Worm (Caenorhabditis elegans) whole organism, L4 larva: ENCODE data around the gene mcu-1.

ENCODE experiments used
- F26F4.8 ChIP-seq: fragments of 200-800 bp; sonication (Bioruptor generic); conservative IDR thresholded peaks from 2 replicates; pipeline ENCODE4 v1.3.6; 2022; ENCODE audit warnings: missing genetic modification characterization, missing compliant biosample characterization
- F37D6.2 ChIP-seq: sonication (generic microtip); optimal IDR thresholded peaks from 2 replicates; lab custom pipeline; 2016; ENCODE audit warnings: mild to moderate bottlenecking, missing genetic modification characterization, missing compliant biosample characterization
- F49E8.2 ChIP-seq: sonication (generic microtip); optimal IDR thresholded peaks from 2 replicates; lab custom pipeline; 2016; ENCODE audit warnings: missing compliant biosample characterization, mild to moderate bottlenecking, missing genetic modification characterization, borderline replicate concordance
- T20F7.1 ChIP-seq: fragments of 200-800 bp; sonication (Bioruptor generic); optimal IDR thresholded peaks from 2 replicates; lab custom pipeline; 2018; ENCODE audit warnings: mild to moderate bottlenecking, missing genetic modification characterization, missing compliant biosample characterization
- T26A8.4 ChIP-seq: fragments of 200-800 bp; sonication (Bioruptor generic); IDR thresholded peaks from 2 replicates; pipeline ENCODE4 v1.3.6; 2022; ENCODE audit warnings: missing genetic modification characterization, missing compliant biosample characterization
- Y48G9A.11 ChIP-seq: fragments of 200-800 bp; sonication (Bioruptor generic); IDR thresholded peaks from 2 replicates; pipeline ENCODE4 v1.3.6; 2022; ENCODE audit warnings: missing genetic modification reagents, missing genetic modification characterization, missing compliant biosample characterization
- Y75B8A.6 ChIP-seq: fragments of 200-800 bp; sonication (Bioruptor generic); IDR thresholded peaks from 2 replicates; pipeline ENCODE4 v1.3.6; 2022; ENCODE audit warnings: missing genetic modification reagents, missing genetic modification characterization, missing compliant biosample characterization
- ZK546.5 ChIP-seq, 2 experiments: sonication (generic microtip); optimal IDR thresholded peaks; 2 replicates each; lab custom pipeline; 2017; ENCODE audit warnings: missing biosample characterization in 2 of 2, missing genetic modification characterization in 2 of 2
- aha-1 ChIP-seq: fragments of 150-350 bp; peaks from one replicate; lab custom pipeline; 2014; ENCODE audit warnings: missing biosample characterization, missing genetic modification characterization
- aly-2 ChIP-seq: sonication (generic microtip); optimal IDR thresholded peaks from 2 replicates; lab custom pipeline; 2018; ENCODE audit warnings: missing biosample characterization, missing genetic modification characterization
- arid-1 ChIP-seq: fragments of 200-800 bp; sonication (Bioruptor generic); conservative IDR thresholded peaks from 2 replicates; pipeline ENCODE4 v1.3.6; 2022; ENCODE audit warnings: missing genetic modification reagents, missing genetic modification characterization, missing compliant biosample characterization
- attf-4 ChIP-seq: sonication (generic microtip); optimal IDR thresholded peaks from 3 replicates; lab custom pipeline; 2017; ENCODE audit warnings: missing biosample characterization, missing genetic modification characterization
- ceh-32 ChIP-seq: sonication (generic microtip); optimal IDR thresholded peaks from 2 replicates; lab custom pipeline; 2016; ENCODE audit warnings: mild to moderate bottlenecking, missing genetic modification characterization, missing compliant biosample characterization; ENCODE audit not compliant: poor library complexity
- ceh-62 ChIP-seq: sonication (generic microtip); optimal IDR thresholded peaks from 2 replicates; lab custom pipeline; 2017; ENCODE audit warnings: missing biosample characterization, missing genetic modification characterization
- ceh-82 ChIP-seq: sonication (generic microtip); optimal IDR thresholded peaks from 2 replicates; lab custom pipeline; 2017; ENCODE audit warnings: missing biosample characterization, missing genetic modification characterization
- ces-1 ChIP-seq: fragments of 150-350 bp; sonication (generic microtip); optimal IDR thresholded peaks from 4 replicates; lab custom pipeline; 2014; ENCODE audit warnings: missing biosample characterization, missing genetic modification reagents, missing genetic modification characterization
- ctbp-1 ChIP-seq: fragments of 200-800 bp; sonication (Bioruptor generic); IDR thresholded peaks from 2 replicates; pipeline ENCODE4 v1.3.6; 2022; ENCODE audit warnings: missing genetic modification reagents, missing genetic modification characterization, missing compliant biosample characterization
- daf-16 ChIP-seq, 3 experiments: sonication (generic microtip); optimal IDR thresholded peaks; 2 replicates each; lab custom pipeline; 2016 to 2017; ENCODE audit warnings: missing genetic modification characterization in 3 of 3, missing genetic modification reagents in 3 of 3, mild to moderate bottlenecking in 2 of 3, missing compliant biosample characterization in 2 of 3, missing biosample characterization in 1 of 3, moderate library complexity in 1 of 3
- dmd-6 ChIP-seq: fragments of 200-800 bp; sonication (Bioruptor generic); IDR thresholded peaks from 2 replicates; pipeline ENCODE4 v1.3.6; 2022; ENCODE audit warnings: missing genetic modification reagents, missing genetic modification characterization, missing compliant biosample characterization
- dmd-8 ChIP-seq: fragments of 200-800 bp; sonication (Bioruptor generic); IDR thresholded peaks from 2 replicates; pipeline ENCODE4 v1.3.6; 2022; ENCODE audit warnings: missing genetic modification characterization, missing compliant biosample characterization
- dve-1 ChIP-seq: sonication (generic microtip); optimal IDR thresholded peaks from 2 replicates; lab custom pipeline; 2017; ENCODE audit warnings: antibody characterized with exemption, mild to moderate bottlenecking, missing genetic modification characterization, missing compliant biosample characterization; ENCODE audit not compliant: insufficient read depth
- fkh-10 ChIP-seq: fragments of 150-350 bp; optimal IDR thresholded peaks from 2 replicates; lab custom pipeline; 2014; ENCODE audit warnings: missing biosample characterization, missing genetic modification reagents, missing genetic modification characterization
- gei-8 ChIP-seq: fragments of 200-800 bp; sonication (Bioruptor generic); optimal IDR thresholded peaks from 2 replicates; lab custom pipeline; 2018; ENCODE audit warnings: mild to moderate bottlenecking, missing genetic modification characterization, missing compliant biosample characterization
- hlh-11 ChIP-seq: fragments of 200-800 bp; sonication (Bioruptor generic); optimal IDR thresholded peaks from 2 replicates; lab custom pipeline; 2018; ENCODE audit warnings: mild to moderate bottlenecking, missing genetic modification characterization, missing compliant biosample characterization
- hmg-1.1 ChIP-seq: fragments of 200-800 bp; sonication (Bioruptor generic); IDR thresholded peaks from 2 replicates; pipeline ENCODE4 v1.3.6; 2022; ENCODE audit warnings: missing genetic modification reagents, missing genetic modification characterization, missing compliant biosample characterization
- lim-7 ChIP-seq: fragments of 200-800 bp; sonication (Bioruptor generic); IDR thresholded peaks from 2 replicates; pipeline ENCODE4 v1.3.6; 2022; ENCODE audit warnings: missing genetic modification characterization, missing compliant biosample characterization
- lin-39 ChIP-seq: fragments of 150-350 bp; optimal IDR thresholded peaks from 2 replicates; lab custom pipeline; 2014; ENCODE audit warnings: missing biosample characterization, missing genetic modification reagents, missing genetic modification characterization
- lsy-2 ChIP-seq, 2 experiments: fragments of 150-350 bp in 1 of 2; sonication (generic microtip) in 1 of 2; optimal IDR thresholded peaks; 2 replicates each; lab custom pipeline; 2014 to 2017; ENCODE audit warnings: missing biosample characterization in 2 of 2, missing genetic modification characterization in 2 of 2
- mdl-1 ChIP-seq, 2 experiments: fragments of 150-350 bp in 1 of 2; sonication (generic microtip) in 1 of 2; optimal IDR thresholded peaks; 2 replicates each; lab custom pipeline; 2014 to 2017; ENCODE audit warnings: missing biosample characterization in 2 of 2, missing genetic modification characterization in 2 of 2
- mep-1 ChIP-seq: fragments of 150-350 bp; sonication (generic microtip); optimal IDR thresholded peaks from 3 replicates; lab custom pipeline; 2014; ENCODE audit warnings: missing biosample characterization, missing genetic modification characterization
- mes-2 ChIP-seq: sonication (generic microtip); optimal IDR thresholded peaks from 2 replicates; lab custom pipeline; 2016; ENCODE audit warnings: missing genotype, mild to moderate bottlenecking, missing genetic modification characterization, missing compliant biosample characterization; ENCODE audit not compliant: poor library complexity, severe bottlenecking
- mxl-3 ChIP-seq: fragments of 200-800 bp; sonication (Bioruptor generic); optimal IDR thresholded peaks from 2 replicates; lab custom pipeline; 2018; ENCODE audit warnings: mild to moderate bottlenecking, missing genetic modification characterization, missing compliant biosample characterization
- nhr-237 ChIP-seq: sonication (generic microtip); optimal IDR thresholded peaks from 2 replicates; lab custom pipeline; 2017; ENCODE audit warnings: missing biosample characterization, missing genetic modification characterization
- nhr-48 ChIP-seq: sonication (generic microtip); optimal IDR thresholded peaks from 2 replicates; lab custom pipeline; 2016; ENCODE audit warnings: mild to moderate bottlenecking, missing genetic modification characterization, missing compliant biosample characterization
- nhr-77 ChIP-seq: fragments of 150-350 bp; optimal IDR thresholded peaks from 2 replicates; lab custom pipeline; 2014; ENCODE audit warnings: missing biosample characterization, missing genetic modification characterization
- rbr-2 ChIP-seq: sonication (generic microtip); optimal IDR thresholded peaks from 2 replicates; lab custom pipeline; 2016; ENCODE audit warnings: missing genotype, missing genetic modification characterization, missing compliant biosample characterization
- saeg-2 ChIP-seq: fragments of 200-800 bp; sonication (Bioruptor generic); IDR thresholded peaks from 2 replicates; pipeline ENCODE4 v1.3.6; 2022; ENCODE audit warnings: missing genetic modification reagents, missing genetic modification characterization, missing compliant biosample characterization
- set-16 ChIP-seq: fragments of 200-800 bp; sonication (Bioruptor generic); IDR thresholded peaks from 2 replicates; pipeline ENCODE4 v1.3.6; 2022; ENCODE audit warnings: missing genetic modification reagents, missing genetic modification characterization, missing compliant biosample characterization
- skn-1 ChIP-seq: fragments of 150-350 bp; optimal IDR thresholded peaks from 2 replicates; lab custom pipeline; 2014; ENCODE audit warnings: missing biosample characterization, missing genetic modification characterization
- snpc-1.2 ChIP-seq: fragments of 200-800 bp; sonication (Bioruptor generic); IDR thresholded peaks from 2 replicates; pipeline ENCODE4 v1.3.6; 2022; ENCODE audit warnings: missing genetic modification reagents, missing genetic modification characterization, missing compliant biosample characterization
- unc-39 ChIP-seq: sonication (generic microtip); optimal IDR thresholded peaks from 2 replicates; lab custom pipeline; 2017; ENCODE audit warnings: missing biosample characterization, missing genetic modification characterization
- unc-62 ChIP-seq, 3 experiments: fragments of 150-350 bp in 1 of 3; sonication (generic microtip); optimal IDR thresholded peaks in 2 of 3; peaks in 1 of 3; 1 replicate in 1 of 3; 2 replicates in 2 of 3; lab custom pipeline; 2014 to 2017; ENCODE audit warnings: missing biosample characterization in 3 of 3, missing genetic modification characterization in 3 of 3, missing genetic modification reagents in 3 of 3, missing genotype in 1 of 3
- vab-7 ChIP-seq: fragments of 200-800 bp; sonication (Bioruptor generic); IDR thresholded peaks from 2 replicates; pipeline ENCODE4 v1.3.6; 2022; ENCODE audit warnings: missing genetic modification reagents, missing genetic modification characterization, missing compliant biosample characterization
- zag-1 ChIP-seq: fragments of 150-350 bp; optimal IDR thresholded peaks from 2 replicates; lab custom pipeline; 2014; ENCODE audit warnings: missing biosample characterization, missing genetic modification characterization

mcu-1 gene

DNA sequence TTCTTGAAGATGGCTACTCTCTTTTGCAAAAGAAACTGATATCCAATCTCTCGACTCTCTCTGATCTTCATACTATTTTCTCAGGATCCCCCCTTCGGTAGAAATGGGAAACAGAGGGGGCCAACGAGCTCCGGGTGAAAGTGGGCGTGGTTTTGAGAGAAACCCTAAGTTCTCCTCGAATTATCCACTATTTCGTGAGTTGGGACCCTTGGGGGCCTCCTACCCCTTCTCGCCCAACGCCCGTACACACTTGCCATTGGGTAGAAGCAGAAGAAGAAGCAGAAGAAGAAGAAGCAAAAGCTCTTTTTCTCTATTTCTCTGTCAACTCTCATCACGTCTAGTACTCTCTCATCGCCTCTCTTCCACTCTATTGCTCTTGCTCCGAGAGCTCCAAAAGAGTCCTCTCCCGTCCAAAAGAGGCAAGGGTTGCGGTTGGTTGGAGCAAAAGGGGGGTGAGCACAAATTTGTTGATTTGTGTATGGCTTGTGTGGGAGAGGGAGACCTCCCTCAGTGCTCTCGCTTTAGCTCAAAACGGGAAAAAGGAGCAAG lies 35.0 kb upstream of the mcu-1 start:
- TF ChIP-seq dmd-6 (GFP tag; lab: Robert Waterston, UW) (peak; percentile 6; the same call in 1 of the 2 replicates), nhr-77 (tag; lab: Kevin White, UChicago) (no peak), ceh-62 (tag; lab: Kevin White, UChicago) (no peak), F37D6.2 (tag; lab: Kevin White, UChicago) (peak; percentile 36), nhr-237 (tag; lab: Kevin White, UChicago) (no peak), lsy-2 (tag; optimal IDR thresholded peaks at IDR 0.05; lab: Kevin White, UChicago) (peak in 1 of 2 experiments; percentile 54), hmg-1.1 (GFP tag; lab: Robert Waterston, UW) (peak; percentile 76), ZK546.5 (tag; optimal IDR thresholded peaks at IDR 0.05; lab: Kevin White, UChicago) (no peak), saeg-2 (GFP tag; lab: Robert Waterston, UW) (0 out of 2 replicates have a peak, but pooled peaks have one; percentile 13), mep-1 (tag; lab: Kevin White, UChicago) (peak; percentile 60), mxl-3 (GFP tag; lab: Kevin White, UChicago) (peak; percentile 16), mdl-1 (tag; optimal IDR thresholded peaks at IDR 0.05; lab: Kevin White, UChicago) (peak in 1 of 2 experiments; percentile 24), nhr-48 (peak; percentile 18), F49E8.2 (tag; lab: Kevin White, UChicago) (no peak), fkh-10 (GFP tag; lab: Kevin White, UChicago) (peak; percentile 82), T26A8.4 (0 out of 2 replicates have a peak, but pooled peaks have one; percentile 16), ctbp-1 (GFP tag; lab: Robert Waterston, UW) (peak; percentile 26; the same call in 1 of the 2 replicates), hlh-11 (tag; lab: Kevin White, UChicago) (peak; percentile 34), snpc-1.2 (GFP tag; lab: Robert Waterston, UW) (peak; percentile 18; the same call in 1 of the 2 replicates), unc-62 (GFP tag; optimal IDR thresholded peaks at IDR 0.05 in 1 of 2; lab: Kevin White, UChicago) (peak in 1 of 2 experiments; percentile 94), unc-62 (tag; optimal IDR thresholded peaks at IDR 0.05; lab: Kevin White, UChicago) (no peak), arid-1 (GFP tag; lab: Robert Waterston, UW) (no peak), mes-2 (tag; lab: Kevin White, UChicago) (peak; percentile 57), set-16 (peak; percentile 59), gei-8 (no peak), aly-2 (no peak), zag-1 (tag; lab: Kevin White, UChicago) (no peak), lin-39 (tag; lab: Kevin White, UChicago) (peak; percentile 40), lim-7 (GFP tag; lab: Robert Waterston, UW) (no peak), vab-7 (0 out of 2 replicates have a peak, but pooled peaks have one; percentile 32), rbr-2 (tag; lab: Kevin White, UChicago) (peak; percentile 63), dmd-8 (GFP tag; lab: Robert Waterston, UW) (no peak), daf-16 (GFP tag; optimal IDR thresholded peaks at IDR 0.05; lab: Kevin White, UChicago) (peak in 1 of 2 experiments; percentile 50), daf-16 (tag; optimal IDR thresholded peaks at IDR 0.05; lab: Kevin White, UChicago) (no peak), aha-1 (tag; lab: Kevin White, UChicago) (peak; percentile 85), skn-1 (no peak)

ce11 chrIV:5970526-5970925 lies 31.5 kb upstream of the mcu-1 start:
- peak in 1 of 2 experiments; percentile 62 for TF ChIP-seq unc-62 (GFP tag; optimal IDR thresholded peaks at IDR 0.05 in 1 of 2; lab: Kevin White, UChicago)
- TF ChIP-seq unc-62 (tag; optimal IDR thresholded peaks at IDR 0.05; lab: Kevin White, UChicago) = no peak
- TF ChIP-seq F37D6.2 (tag; lab: Kevin White, UChicago) = no peak
- TF ChIP-seq, all 104 proteins: peak for 1

- TF ChIP-seq dmd-6 (GFP tag; lab: Robert Waterston, UW) = peak; percentile 90
- peak; percentile 28 for TF ChIP-seq F37D6.2 (tag; lab: Kevin White, UChicago)
- no peak for TF ChIP-seq attf-4 (tag; lab: Kevin White, UChicago)
- TF ChIP-seq nhr-237 (tag; lab: Kevin White, UChicago) = no peak
- TF ChIP-seq ceh-82 (tag; lab: Kevin White, UChicago) = no peak
- peak; percentile 98 for TF ChIP-seq dve-1
- TF ChIP-seq T20F7.1 = peak; percentile 68
- TF ChIP-seq Y48G9A.11 = peak; percentile 83
- peak; percentile 60 to 95 for TF ChIP-seq daf-16 (GFP tag; optimal IDR thresholded peaks at IDR 0.05; lab: Kevin White, UChicago)
- TF ChIP-seq daf-16 (tag; optimal IDR thresholded peaks at IDR 0.05; lab: Kevin White, UChicago) = peak; percentile 96
- peak; percentile 90 for TF ChIP-seq mep-1 (tag; lab: Kevin White, UChicago)
- peak; percentile 74 for TF ChIP-seq gei-8
- TF ChIP-seq ces-1 (GFP tag; lab: Kevin White, UChicago) = no peak
- TF ChIP-seq ceh-62 (tag; lab: Kevin White, UChicago) = no peak
- peak; percentile 86; the same call in 1 of the 2 replicates for TF ChIP-seq Y75B8A.6 (GFP tag; lab: Robert Waterston, UW)
- no peak for TF ChIP-seq ceh-32 (tag; lab: Kevin White, UChicago)
- peak; percentile 86; the same call in 1 of the 2 replicates for TF ChIP-seq F26F4.8 (GFP tag; lab: Robert Waterston, UW)
- peak; percentile 83 for TF ChIP-seq nhr-48
- TF ChIP-seq lsy-2 (tag; optimal IDR thresholded peaks at IDR 0.05; lab: Kevin White, UChicago) = peak; percentile 9 to 78
- TF ChIP-seq unc-39 (tag; lab: Kevin White, UChicago) = no peak
Observed at ce11 chrIV:5967035-5967499, 28.0 kb upstream of the mcu-1 start.
